Fruit fly (Drosophila melanogaster): ENCODE measurements around the gene CG17450.
"Not testable (repeated sequence)": the region's sequence is repeated elsewhere in the genome, so short reads cannot be mapped to it uniquely, and the experiment has no call there.

dm6 chrX:21615139-21615538, 6.4 kb upstream of the CG17450 start, which contains the start of gene CG32820:
- not testable (repeated sequence) for TF ChIP-seq GATAd, fru, OdsH, h, tai (GFP tag; optimal IDR thresholded peaks at IDR 0.05)

All from whole organism, wandering third instar larva.